Worm (Caenorhabditis elegans) whole organism, late embryonic: ENCODE data around the gene Y51H7BR.8.
"Not testable (repeated sequence)": the region's sequence is repeated elsewhere in the genome, so short reads cannot be mapped to it uniquely, and the experiment has no call there.

Source experiments
- C38D4.7 ChIP-seq: fragments of 200-800 bp; sonication (Bioruptor generic); optimal IDR thresholded peaks from 2 replicates; lab custom pipeline; 2018; ENCODE audit warnings: mild to moderate bottlenecking, missing genetic modification characterization, moderate library complexity, missing compliant biosample characterization
- F13H6.1 ChIP-seq: sonication (generic microtip); optimal IDR thresholded peaks from 2 replicates; lab custom pipeline; 2016; ENCODE audit warnings: missing genetic modification characterization, missing compliant biosample characterization
- K09A11.1 ChIP-seq: sonication (generic microtip); optimal IDR thresholded peaks from 2 replicates; lab custom pipeline; 2017; ENCODE audit warnings: antibody characterized with exemption, mild to moderate bottlenecking, missing genetic modification characterization, missing compliant biosample characterization; ENCODE audit not compliant: insufficient read depth
- T23F11.4 ChIP-seq: fragments of 200-800 bp; sonication (Bioruptor generic); optimal IDR thresholded peaks from 2 replicates; lab custom pipeline; 2018; ENCODE audit warnings: mild to moderate bottlenecking, missing genetic modification characterization, missing compliant biosample characterization
- Y22D7AL.16 ChIP-seq: sonication (generic microtip); optimal IDR thresholded peaks from 2 replicates; lab custom pipeline; 2016; ENCODE audit warnings: missing genetic modification characterization, missing compliant biosample characterization
- ama-1 ChIP-seq: fragments of 150-350 bp; optimal IDR thresholded peaks from 2 replicates; lab custom pipeline; 2014
- ceh-18 ChIP-seq: sonication (generic microtip); optimal IDR thresholded peaks from 2 replicates; lab custom pipeline; 2016; ENCODE audit warnings: missing genetic modification characterization, missing compliant biosample characterization
- ceh-2 ChIP-seq: sonication (generic microtip); optimal IDR thresholded peaks from 2 replicates; lab custom pipeline; 2016; ENCODE audit warnings: missing genotype, missing genetic modification characterization, missing compliant biosample characterization
- ceh-22 ChIP-seq: sonication (generic microtip); optimal IDR thresholded peaks from 2 replicates; lab custom pipeline; 2017; ENCODE audit warnings: missing biosample characterization, missing genetic modification characterization
- ceh-30 ChIP-seq: fragments of 150-350 bp; optimal IDR thresholded peaks from 2 replicates; lab custom pipeline; 2014; ENCODE audit warnings: missing biosample characterization, missing genetic modification characterization
- ceh-31 ChIP-seq: sonication (generic microtip); optimal IDR thresholded peaks from 2 replicates; lab custom pipeline; 2016; ENCODE audit warnings: missing genetic modification characterization, missing compliant biosample characterization
- ceh-6 ChIP-seq: fragments of 200-800 bp; sonication (Bioruptor generic); optimal IDR thresholded peaks from 2 replicates; lab custom pipeline; 2018; ENCODE audit warnings: mild to moderate bottlenecking, missing genetic modification characterization, missing compliant biosample characterization
- che-1 ChIP-seq: sonication (generic microtip); optimal IDR thresholded peaks from 2 replicates; lab custom pipeline; 2016; ENCODE audit warnings: mild to moderate bottlenecking, missing genetic modification characterization, missing compliant biosample characterization
- dmd-4 ChIP-seq: sonication (generic microtip); optimal IDR thresholded peaks from 2 replicates; lab custom pipeline; 2016; ENCODE audit warnings: borderline replicate concordance, missing genetic modification characterization, missing compliant biosample characterization
- dve-1 ChIP-seq: sonication (generic microtip); optimal IDR thresholded peaks from 2 replicates; lab custom pipeline; 2017; ENCODE audit warnings: antibody characterized with exemption, mild to moderate bottlenecking, missing genetic modification characterization, missing compliant biosample characterization
- elt-2 ChIP-seq: sonication (generic microtip); optimal IDR thresholded peaks from 2 replicates; lab custom pipeline; 2016; ENCODE audit warnings: missing genetic modification reagents, missing genetic modification characterization, missing compliant biosample characterization
- elt-4 ChIP-seq: sonication (generic microtip); optimal IDR thresholded peaks from 2 replicates; lab custom pipeline; 2016; ENCODE audit warnings: missing genetic modification characterization, missing compliant biosample characterization
- eyg-1 ChIP-seq: sonication (generic microtip); optimal IDR thresholded peaks from 2 replicates; lab custom pipeline; 2016; ENCODE audit warnings: missing genotype, missing genetic modification characterization, missing compliant biosample characterization
- fkh-6 ChIP-seq: sonication (generic microtip); optimal IDR thresholded peaks from 2 replicates; lab custom pipeline; 2016; ENCODE audit warnings: missing genetic modification characterization, missing compliant biosample characterization
- gmeb-2 ChIP-seq: sonication (generic microtip); optimal IDR thresholded peaks from 2 replicates; lab custom pipeline; 2016; ENCODE audit warnings: missing genetic modification characterization, inconsistent platforms, missing compliant biosample characterization
- lim-6 ChIP-seq: sonication (generic microtip); optimal IDR thresholded peaks from 2 replicates; lab custom pipeline; 2016; ENCODE audit warnings: missing genetic modification characterization, missing compliant biosample characterization
- madf-2 ChIP-seq: sonication (generic microtip); optimal IDR thresholded peaks from 2 replicates; lab custom pipeline; 2017; ENCODE audit warnings: missing genetic modification characterization, missing compliant biosample characterization
- mec-3 ChIP-seq: sonication (generic microtip); optimal IDR thresholded peaks from 2 replicates; lab custom pipeline; 2016; ENCODE audit warnings: borderline replicate concordance, missing genetic modification characterization, missing compliant biosample characterization
- nfya-1 ChIP-seq: sonication (generic microtip); optimal IDR thresholded peaks from 2 replicates; lab custom pipeline; 2017; ENCODE audit warnings: missing genetic modification characterization, mild to moderate bottlenecking, missing compliant biosample characterization, antibody characterized with exemption, moderate library complexity
- nhr-11 ChIP-seq: fragments of 150-350 bp; optimal IDR thresholded peaks from 2 replicates; lab custom pipeline; 2014; ENCODE audit warnings: missing biosample characterization, missing genetic modification characterization
- nhr-232 ChIP-seq: sonication (generic microtip); optimal IDR thresholded peaks from 2 replicates; lab custom pipeline; 2016; ENCODE audit warnings: missing genetic modification characterization, missing compliant biosample characterization
- odd-2 ChIP-seq: sonication (generic microtip); optimal IDR thresholded peaks from 2 replicates; lab custom pipeline; 2017; ENCODE audit warnings: antibody characterized with exemption, mild to moderate bottlenecking, missing genetic modification characterization, missing compliant biosample characterization
- pat-9 ChIP-seq: fragments of 200-800 bp; sonication (Bioruptor generic); optimal IDR thresholded peaks from 2 replicates; lab custom pipeline; 2018; ENCODE audit warnings: mild to moderate bottlenecking, missing genetic modification characterization, moderate library complexity, missing compliant biosample characterization
- pha-2 ChIP-seq: sonication (generic microtip); optimal IDR thresholded peaks from 2 replicates; lab custom pipeline; 2017; ENCODE audit warnings: mild to moderate bottlenecking, missing genetic modification characterization, missing compliant biosample characterization
- pha-4 ChIP-seq: fragments of 150-350 bp; optimal IDR thresholded peaks from 2 replicates; lab custom pipeline; 2018; ENCODE audit warnings: missing biosample characterization, missing genetic modification reagents, missing genetic modification characterization
- pqm-1 ChIP-seq: sonication (generic microtip); optimal IDR thresholded peaks from 2 replicates; lab custom pipeline; 2016; ENCODE audit warnings: missing genetic modification characterization, missing compliant biosample characterization
- rnt-1 ChIP-seq: sonication (generic microtip); optimal IDR thresholded peaks from 2 replicates; lab custom pipeline; 2016; ENCODE audit warnings: missing genetic modification characterization, missing compliant biosample characterization
- sox-4 ChIP-seq: sonication (generic microtip); optimal IDR thresholded peaks from 2 replicates; lab custom pipeline; 2017; ENCODE audit warnings: mild to moderate bottlenecking, missing genetic modification characterization, inconsistent platforms, missing compliant biosample characterization
- syd-9 ChIP-seq: sonication (generic microtip); optimal IDR thresholded peaks from 2 replicates; lab custom pipeline; 2016; ENCODE audit warnings: mild to moderate bottlenecking, missing genetic modification characterization, moderate library complexity, missing compliant biosample characterization
- ttx-3 ChIP-seq: sonication (generic microtip); optimal IDR thresholded peaks from 2 replicates; lab custom pipeline; 2016; ENCODE audit warnings: missing genetic modification reagents, missing genetic modification characterization, missing compliant biosample characterization
- unc-3 ChIP-seq, 2 experiments: fragments of 200-800 bp in 1 of 2; sonication (Bioruptor generic) in 1 of 2; sonication (generic microtip) in 1 of 2; conservative IDR thresholded peaks in 1 of 2; optimal IDR thresholded peaks in 1 of 2; 2 replicates each; pipeline versions ENCODE4 v1.3.6 to Lab custom; 2016 to 2022; ENCODE audit warnings: missing compliant biosample characterization in 2 of 2, missing genetic modification characterization in 2 of 2, missing genetic modification reagents in 1 of 2
- unc-42 ChIP-seq: sonication (generic microtip); optimal IDR thresholded peaks from 2 replicates; lab custom pipeline; 2016; ENCODE audit warnings: missing genotype, missing genetic modification characterization, missing compliant biosample characterization

Gene Y51H7BR.8

DNA sequence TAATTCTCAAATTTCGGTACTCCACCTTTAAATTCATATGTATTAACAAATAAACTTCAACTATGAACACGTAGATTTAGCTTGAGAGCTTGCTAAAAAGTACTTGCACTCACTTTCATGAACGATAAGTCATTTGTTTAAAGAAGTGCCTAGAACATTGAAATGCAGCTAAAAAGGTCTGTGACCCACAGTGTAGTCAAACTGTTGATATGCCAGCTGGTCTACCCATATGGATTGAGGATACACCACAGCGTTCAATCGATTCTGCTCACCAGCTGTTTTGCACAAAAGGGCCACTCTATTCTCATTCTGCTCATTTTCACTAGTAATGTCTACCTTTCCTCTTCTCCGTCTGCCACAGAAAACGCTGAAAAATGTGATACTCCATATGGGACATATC lies 16.9 kb downstream of the Y51H7BR.8 start, which contains the start of gene fbxb-43:
fbxb-43 (plus strand) TSS at position 301 of the 400 bp plus-strand sequence.
- TF ChIP-seq nfya-1 (tag; lab: Kevin White, UChicago) (no peak), ceh-31 (no peak), ceh-2 (tag; lab: Kevin White, UChicago) (no peak), T23F11.4 (GFP tag; lab: Kevin White, UChicago) (no peak), odd-2 (tag; lab: Kevin White, UChicago) (no peak), dve-1 (tag; lab: Kevin White, UChicago) (no peak), ceh-22 (tag; lab: Kevin White, UChicago) (no peak), ceh-18 (no peak), ama-1 (lab: Kevin White, UChicago) (no peak)
- TF ChIP-seq, all 69 proteins: peak for 0

DNA sequence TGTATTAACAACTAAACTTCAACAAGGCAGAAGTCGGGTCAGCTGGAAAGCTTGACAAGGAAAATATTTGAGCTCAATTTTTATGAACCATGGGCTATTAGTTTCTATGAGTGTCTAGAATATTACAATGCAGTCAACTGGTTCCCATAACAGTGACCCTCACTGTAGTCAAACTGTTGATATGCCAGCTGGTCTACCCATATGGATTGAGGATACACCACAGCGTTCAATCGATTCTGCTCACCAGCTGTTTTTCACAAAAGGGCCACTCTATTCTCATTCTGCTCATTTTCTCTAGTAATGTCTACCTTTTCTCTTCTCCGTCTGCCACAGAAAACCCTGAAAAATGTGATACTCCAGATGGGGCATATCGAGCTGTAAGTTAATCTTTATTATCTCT lies 18.3 kb downstream of the Y51H7BR.8 start, which contains the start of gene fbxb-42:
fbxb-42 (plus strand) TSS at position 301 of the 400 bp plus-strand sequence.
- TF ChIP-seq eyg-1 (tag; lab: Kevin White, UChicago) (no peak), pqm-1 (no peak), lim-6 (tag; lab: Kevin White, UChicago) (no peak), gmeb-2 (tag; lab: Kevin White, UChicago) (no peak), ceh-30 (no peak), pat-9 (tag; lab: Kevin White, UChicago) (no peak), madf-2 (no peak), nhr-11 (tag; lab: Kevin White, UChicago) (no peak), elt-2 (tag; lab: Kevin White, UChicago) (no peak), ceh-18 (no peak), pha-4 (no peak), elt-4 (no peak), nfya-1 (tag; lab: Kevin White, UChicago) (no peak), pha-2 (tag; lab: Kevin White, UChicago) (no peak), fkh-6 (tag; lab: Kevin White, UChicago) (no peak), che-1 (no peak), unc-42 (tag; lab: Kevin White, UChicago) (no peak)

ce11 chrII:1538589-1538988 lies 19.6 kb downstream of the Y51H7BR.8 start, which contains the start of gene fbxb-44:
TSS of gene fbxb-44 (plus strand) at chrII:1538889.
- TF ChIP-seq elt-4 (no peak), gmeb-2 (tag; lab: Kevin White, UChicago) (no peak), unc-3 (GFP tag; conservative IDR thresholded peaks at IDR 0.05; lab: Robert Waterston, UW) (no peak), unc-3 (tag; optimal IDR thresholded peaks at IDR 0.05; lab: Kevin White, UChicago) (no peak)
- TF ChIP-seq, all 69 proteins: peak for 0

- not testable (repeated sequence) for TF ChIP-seq ttx-3 (tag; lab: Kevin White, UChicago); F13H6.1; C38D4.7 (GFP tag; lab: Kevin White, UChicago)
Measured at ce11 chrII:1540628-1541027, 21.6 kb downstream of the Y51H7BR.8 start, which contains the start of gene poml-4. TSS of gene poml-4 (plus strand) at chrII:1540928.

DNA sequence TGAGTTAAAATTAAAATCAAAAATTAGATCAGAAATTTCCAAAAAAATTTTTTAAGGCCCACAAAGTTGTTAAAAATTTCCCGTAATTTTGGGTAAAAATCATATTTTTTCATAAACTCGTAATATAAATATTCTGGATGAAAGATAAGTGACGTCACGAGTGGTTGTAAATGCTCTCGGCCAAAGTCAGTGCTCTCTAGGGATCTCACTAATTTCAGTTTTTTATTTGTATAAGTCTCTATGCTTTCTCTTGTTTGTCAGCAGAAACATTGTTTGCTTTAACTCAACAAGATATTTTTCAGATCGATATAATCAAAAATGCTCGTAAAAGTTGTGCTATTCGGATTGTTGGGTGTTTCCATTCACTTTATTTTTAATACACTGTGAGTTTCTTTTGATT lies 24.2 kb downstream of the Y51H7BR.8 start, which contains the start of gene K05F6.4:
K05F6.4 (plus strand) TSS at position 301 of the 400 bp plus-strand sequence.
- TF ChIP-seq K09A11.1, pha-2, eyg-1 (tag; lab: Kevin White, UChicago): not testable (repeated sequence)

- no peak for TF ChIP-seq nhr-232 (tag; lab: Kevin White, UChicago)
- no peak for TF ChIP-seq sox-4 (tag; lab: Kevin White, UChicago)
- TF ChIP-seq rnt-1 (tag; lab: Kevin White, UChicago): no peak
- TF ChIP-seq dmd-4 (tag; lab: Kevin White, UChicago): no peak
- no peak for TF ChIP-seq odd-2 (tag; lab: Kevin White, UChicago)
- no peak for TF ChIP-seq syd-9 (tag; lab: Kevin White, UChicago)
- TF ChIP-seq lim-6 (tag; lab: Kevin White, UChicago): no peak
- TF ChIP-seq Y22D7AL.16: no peak
- no peak for TF ChIP-seq unc-42 (tag; lab: Kevin White, UChicago)
- no peak for TF ChIP-seq mec-3 (tag; lab: Kevin White, UChicago)
- no peak for TF ChIP-seq elt-2 (tag; lab: Kevin White, UChicago)
- no peak for TF ChIP-seq madf-2
- no peak for TF ChIP-seq ceh-6 (GFP tag; lab: Kevin White, UChicago)
Measured at ce11 chrII:1545625-1546024, 26.6 kb downstream of the Y51H7BR.8 start, which contains the start of gene K05F6.12. TSS of gene K05F6.12 (plus strand) at chrII:1545925.
